Worm (Caenorhabditis elegans): Measurements from ENCODE around the gene gcy-6.

gcy-6 gene

ce11 chrV:10266050-10266449 is 47.8 kb downstream of the gcy-6 start:
- TF ChIP-seq nhr-120 (GFP tag; IDR thresholded peaks at IDR 0.05): no peak
- TF ChIP-seq efl-1 (GFP tag; optimal IDR thresholded peaks at IDR 0.05): no peak

DNA sequence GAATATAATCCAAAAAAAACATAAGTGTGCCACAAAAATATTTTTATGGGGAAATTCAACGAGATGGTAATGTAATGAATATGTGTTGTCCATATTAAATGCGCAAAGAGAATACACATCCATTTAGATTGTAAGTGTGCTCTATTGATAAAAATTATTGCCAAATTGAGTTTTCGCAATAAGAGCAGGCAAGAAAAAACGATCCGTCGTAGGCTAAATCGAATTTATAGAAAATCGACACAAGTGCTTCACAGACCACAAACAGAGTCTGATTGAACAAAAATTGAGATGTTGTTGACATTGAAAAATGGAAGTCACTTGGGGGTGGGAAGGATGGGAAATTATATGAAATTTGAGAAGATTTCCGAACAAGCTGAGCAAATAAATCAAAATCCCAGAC is 48.8 kb downstream of the gcy-6 start:
- TF ChIP-seq ceh-58 (GFP tag; IDR thresholded peaks at IDR 0.05) (no peak), nfyb-1 (GFP tag; IDR thresholded peaks at IDR 0.05) (no peak), hrde-1 (tag; optimal IDR thresholded peaks at IDR 0.05; ENCODE audit: borderline replicate concordance) (no peak)

ce11 chrV:10260460-10260859 is 53.4 kb downstream of the gcy-6 start, which contains the start of gene sri-18:
sri-18 (minus strand) TSS chrV:10260560.
- TF ChIP-seq dpff-1 (tag; optimal IDR thresholded peaks at IDR 0.05): no peak
- TF ChIP-seq mel-28 (tag; optimal IDR thresholded peaks at IDR 0.05; ENCODE audit: borderline replicate concordance): no peak
- TF ChIP-seq nhr-179 (tag; optimal IDR thresholded peaks at IDR 0.05): no peak
- TF ChIP-seq hlh-26 (GFP tag; conservative IDR thresholded peaks at IDR 0.05): no peak
- no peak for TF ChIP-seq chd-7 (tag; optimal IDR thresholded peaks at IDR 0.05)
- no peak for TF ChIP-seq ceh-40 (GFP tag; IDR thresholded peaks at IDR 0.05)
- TF ChIP-seq attf-5 (GFP tag; optimal IDR thresholded peaks at IDR 0.05): no peak
- TF ChIP-seq ztf-22 (GFP tag; optimal IDR thresholded peaks at IDR 0.05): no peak
- no peak for TF ChIP-seq Y95B8A.8 (GFP tag; IDR thresholded peaks at IDR 0.05)
- TF ChIP-seq fkh-3 (tag; optimal IDR thresholded peaks at IDR 0.05): no peak
- TF ChIP-seq F39B2.1 (GFP tag; IDR thresholded peaks at IDR 0.05): no peak
- no peak for TF ChIP-seq snpc-1.1 (tag; optimal IDR thresholded peaks at IDR 0.05; ENCODE audit: insufficient read depth)

Measured in whole organism, young adult.